Worm (Caenorhabditis elegans) whole organism, mixed stage, embryonic: ENCODE data around the gene F39H12.3.

Experiments
- M03D4.4 ChIP-seq: sonication (generic microtip); optimal IDR thresholded peaks from 2 replicates; lab custom pipeline; 2017; ENCODE audit warnings: mild to moderate bottlenecking, missing genetic modification characterization, missing compliant biosample characterization
- blmp-1 ChIP-seq: fragments of 150-350 bp; optimal IDR thresholded peaks from 2 replicates; lab custom pipeline; 2014; ENCODE audit warnings: missing biosample characterization, missing genetic modification characterization
- ceh-39 ChIP-seq: fragments of 150-350 bp; optimal IDR thresholded peaks from 2 replicates; lab custom pipeline; 2014; ENCODE audit warnings: missing biosample characterization, missing genetic modification characterization
- ces-1 ChIP-seq: fragments of 150-350 bp; optimal IDR thresholded peaks from 2 replicates; lab custom pipeline; 2014; ENCODE audit warnings: missing biosample characterization, missing genetic modification reagents, missing genetic modification characterization
- elt-3 ChIP-seq: fragments of 150-350 bp; optimal IDR thresholded peaks from 2 replicates; lab custom pipeline; 2014; ENCODE audit warnings: missing biosample characterization, missing genetic modification characterization
- lin-13 ChIP-seq: fragments of 150-350 bp; optimal IDR thresholded peaks from 2 replicates; lab custom pipeline; 2014; ENCODE audit warnings: missing biosample characterization, missing genetic modification characterization
- lin-32 ChIP-seq: fragments of 200-800 bp; sonication (Bioruptor generic); optimal IDR thresholded peaks from 2 replicates; lab custom pipeline; 2018; ENCODE audit warnings: mild to moderate bottlenecking, missing genetic modification characterization, missing compliant biosample characterization
- mab-5 ChIP-seq: fragments of 150-350 bp; optimal IDR thresholded peaks from 2 replicates; lab custom pipeline; 2014; ENCODE audit warnings: missing biosample characterization, missing genetic modification characterization
- mls-2 ChIP-seq: sonication (generic microtip); optimal IDR thresholded peaks from 2 replicates; lab custom pipeline; 2016; ENCODE audit warnings: mild to moderate bottlenecking, missing genetic modification characterization, moderate library complexity, missing compliant biosample characterization
- nhr-12 ChIP-seq: fragments of 150-350 bp; optimal IDR thresholded peaks from 2 replicates; lab custom pipeline; 2014; ENCODE audit warnings: missing biosample characterization, missing genetic modification characterization
- nhr-237 ChIP-seq: fragments of 150-350 bp; optimal IDR thresholded peaks from 2 replicates; lab custom pipeline; 2014; ENCODE audit warnings: missing biosample characterization, missing genetic modification characterization
- pha-4 ChIP-seq: fragments of 150-350 bp; optimal IDR thresholded peaks from 2 replicates; lab custom pipeline; 2018; ENCODE audit warnings: missing biosample characterization, missing genetic modification reagents, missing genetic modification characterization
- snpc-4 ChIP-seq: fragments of 150-350 bp; optimal IDR thresholded peaks from 2 replicates; lab custom pipeline; 2014; ENCODE audit warnings: missing biosample characterization, missing genetic modification characterization
- unc-120 ChIP-seq: sonication (generic microtip); optimal IDR thresholded peaks from 2 replicates; lab custom pipeline; 2017; ENCODE audit warnings: missing genetic modification characterization, missing compliant biosample characterization; ENCODE audit not compliant: poor library complexity, severe bottlenecking
- unc-39 ChIP-seq: fragments of 150-350 bp; optimal IDR thresholded peaks from 2 replicates; lab custom pipeline; 2014; ENCODE audit warnings: missing biosample characterization, missing genetic modification characterization
- unc-62 ChIP-seq: fragments of 150-350 bp; optimal IDR thresholded peaks from 2 replicates; lab custom pipeline; 2014; ENCODE audit warnings: missing biosample characterization, missing genetic modification reagents, missing genetic modification characterization
- zip-8 ChIP-seq: fragments of 150-350 bp; optimal IDR thresholded peaks from 2 replicates; lab custom pipeline; 2014; ENCODE audit warnings: missing biosample characterization, missing genetic modification characterization
- ztf-11 ChIP-seq: fragments of 150-350 bp; optimal IDR thresholded peaks from 2 replicates; lab custom pipeline; 2014; ENCODE audit warnings: missing biosample characterization, missing genetic modification characterization

The F39H12.3 gene

ce11 chrX:790593-790992, 50.7 kb downstream of the F39H12.3 start:
- TF ChIP-seq ztf-11 (no peak), lin-13 (tag; lab: Kevin White, UChicago) (no peak), blmp-1 (no peak), snpc-4 (tag; lab: Kevin White, UChicago) (no peak), unc-120 (tag; lab: Kevin White, UChicago) (no peak), zip-8 (tag; lab: Kevin White, UChicago) (no peak), nhr-12 (no peak), mab-5 (tag; lab: Kevin White, UChicago) (no peak), nhr-237 (tag; lab: Kevin White, UChicago) (no peak), ceh-39 (tag; lab: Kevin White, UChicago) (no peak), unc-39 (tag; lab: Kevin White, UChicago) (no peak), elt-3 (tag; lab: Kevin White, UChicago) (no peak)

DNA sequence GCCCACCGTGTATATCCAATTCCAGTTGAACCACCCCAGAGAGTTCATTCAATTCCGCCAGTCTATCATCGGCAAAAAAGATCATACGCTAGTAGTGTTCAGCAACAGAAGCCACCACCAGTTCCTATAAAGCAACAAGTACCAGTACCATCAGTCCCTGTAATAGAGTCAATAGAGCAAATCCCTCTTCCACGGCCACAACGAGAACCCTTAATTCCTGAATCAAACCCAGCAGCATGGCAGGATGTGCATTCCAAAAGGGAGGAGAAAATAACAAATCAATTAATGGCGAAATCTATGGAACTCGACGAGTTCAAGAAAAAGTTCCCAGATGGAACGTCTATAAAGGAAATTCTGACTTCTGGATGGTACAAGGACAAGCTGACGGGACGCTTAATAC, 51.4 kb downstream of the F39H12.3 start:
- TF ChIP-seq snpc-4 (tag; lab: Kevin White, UChicago) (no peak), lin-13 (tag; lab: Kevin White, UChicago) (no peak), ztf-11 (no peak), mab-5 (tag; lab: Kevin White, UChicago) (no peak), unc-120 (tag; lab: Kevin White, UChicago) (no peak), lin-32 (GFP tag; lab: Kevin White, UChicago) (no peak), mls-2 (tag; lab: Kevin White, UChicago) (no peak), M03D4.4 (tag; lab: Kevin White, UChicago) (no peak), pha-4 (no peak), ces-1 (GFP tag; lab: Kevin White, UChicago) (no peak), unc-62 (no peak)
